Worm (Caenorhabditis elegans): ENCODE results near the gene ptr-24.
A peak's percentile ranks its signal among the peaks of the same experiment; 100 is the strongest.

Gene ptr-24

DNA sequence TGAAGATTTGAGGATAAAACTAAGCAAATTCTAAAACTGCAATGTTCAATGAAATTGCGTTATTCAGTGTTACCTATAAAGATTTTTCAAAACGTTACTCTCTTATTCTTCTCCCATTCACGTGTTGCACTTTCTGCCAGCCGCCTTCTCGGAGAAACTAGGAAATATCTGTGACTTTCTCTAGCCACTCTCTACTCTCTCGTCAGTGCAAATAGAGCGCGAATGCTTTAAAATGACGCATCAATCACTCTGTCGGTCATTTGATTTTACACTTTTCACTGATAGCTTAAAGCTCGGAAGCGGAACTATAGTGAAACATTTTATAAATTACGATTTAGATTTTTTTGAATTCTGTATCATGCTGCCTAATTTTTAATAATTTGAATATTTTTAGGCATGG lies 9.0 kb upstream of the ptr-24 start (continued):
- TF ChIP-seq hmg-1.1 (GFP tag; IDR thresholded peaks at IDR 0.05): peak; percentile 39; the same call in 1 of the 2 replicates
- no peak for TF ChIP-seq nhr-237 (tag; optimal IDR thresholded peaks at IDR 0.05)
- no peak for TF ChIP-seq ZK337.2 (GFP tag; IDR thresholded peaks at IDR 0.05)
- TF ChIP-seq duxl-1 (tag; optimal IDR thresholded peaks at IDR 0.05; ENCODE audit: poor library complexity): no peak
- no peak for TF ChIP-seq nhr-41 (GFP tag; IDR thresholded peaks at IDR 0.05)
- peak; percentile 34 for TF ChIP-seq ztf-7 (tag; optimal IDR thresholded peaks at IDR 0.05)
- no peak for TF ChIP-seq ceh-62 (tag; optimal IDR thresholded peaks at IDR 0.05)
- no peak for TF ChIP-seq daf-19 (GFP tag; conservative IDR thresholded peaks at IDR 0.05)
- no peak for TF ChIP-seq ztf-11 (tag; optimal IDR thresholded peaks at IDR 0.05)
- 0 out of 2 replicates have a peak, but pooled peaks have one; percentile 52 for TF ChIP-seq lin-1 (GFP tag; IDR thresholded peaks at IDR 0.05)
- TF ChIP-seq mxl-2 (GFP tag; conservative IDR thresholded peaks at IDR 0.05): peak; percentile 85
- TF ChIP-seq lsy-2 (tag; optimal IDR thresholded peaks at IDR 0.05): peak in 1 of 2 experiments; percentile 74
- peak; percentile 37 for TF ChIP-seq lin-39 (tag; optimal IDR thresholded peaks at IDR 0.05)
- no peak for TF ChIP-seq daf-16 (GFP tag; optimal IDR thresholded peaks at IDR 0.05)
- TF ChIP-seq daf-16 (tag; optimal IDR thresholded peaks at IDR 0.05): peak; percentile 30
- peak; percentile 88 for TF ChIP-seq mep-1 (tag; optimal IDR thresholded peaks at IDR 0.05)
- no peak for TF ChIP-seq F49E8.2 (tag; optimal IDR thresholded peaks at IDR 0.05; ENCODE audit: borderline replicate concordance)
- TF ChIP-seq dmd-9 (GFP tag; IDR thresholded peaks at IDR 0.05): no peak
- TF ChIP-seq unc-62 (GFP tag; optimal IDR thresholded peaks at IDR 0.05 in 1 of 2): peak in 1 of 2 experiments; percentile 99
- TF ChIP-seq unc-62 (tag; optimal IDR thresholded peaks at IDR 0.05): no peak
- no peak for TF ChIP-seq nhr-76 (tag; optimal IDR thresholded peaks at IDR 0.05)
- TF ChIP-seq F37D6.2 (tag; optimal IDR thresholded peaks at IDR 0.05): no peak
- peak; percentile 35 for TF ChIP-seq rbr-2 (tag; optimal IDR thresholded peaks at IDR 0.05)
- no peak for TF ChIP-seq zip-2 (tag; optimal IDR thresholded peaks at IDR 0.05)
- TF ChIP-seq pha-4 (GFP tag; IDR thresholded peaks at IDR 0.05): no peak
- no peak for TF ChIP-seq pha-4 (tag; optimal IDR thresholded peaks at IDR 0.05)
- no peak for TF ChIP-seq T20F7.1 (GFP tag; optimal IDR thresholded peaks at IDR 0.05)
- TF ChIP-seq sdz-12 (GFP tag; optimal IDR thresholded peaks at IDR 0.05): no peak
- no peak for TF ChIP-seq unc-39 (tag; optimal IDR thresholded peaks at IDR 0.05)
- TF ChIP-seq R02D3.7 (tag; optimal IDR thresholded peaks at IDR 0.05): no peak
- no peak for TF ChIP-seq aly-2 (tag; optimal IDR thresholded peaks at IDR 0.05)
- TF ChIP-seq lir-3 (tag; optimal IDR thresholded peaks at IDR 0.05): no peak
- no peak for TF ChIP-seq set-16 (GFP tag; IDR thresholded peaks at IDR 0.05)

ce11 chrX:13331386-13331785 lies 6.4 kb upstream of the ptr-24 start, which contains the start of gene sir-2.3:
Gene sir-2.3, plus strand, starts transcription at chrX:13331686.
- TF ChIP-seq aha-1 (tag) (peak; percentile 40), F37D6.2 (tag; optimal IDR thresholded peaks at IDR 0.05) (no peak), jun-1 (tag; optimal IDR thresholded peaks at IDR 0.05) (no peak), set-16 (GFP tag; IDR thresholded peaks at IDR 0.05) (no peak), nhr-25 (tag; optimal IDR thresholded peaks at IDR 0.05; ENCODE audit: borderline replicate concordance, insufficient read depth) (no peak), hmg-1.1 (GFP tag; IDR thresholded peaks at IDR 0.05) (no peak), snpc-4 (tag; optimal IDR thresholded peaks at IDR 0.05) (no peak), skn-1 (tag; optimal IDR thresholded peaks at IDR 0.05) (no peak)

- TF ChIP-seq daf-16 (GFP tag; optimal IDR thresholded peaks at IDR 0.05): no peak
- TF ChIP-seq daf-16 (tag; optimal IDR thresholded peaks at IDR 0.05): peak; percentile 81
- TF ChIP-seq dve-1 (tag; optimal IDR thresholded peaks at IDR 0.05; ENCODE audit: insufficient read depth): peak; percentile 50
- no peak for TF ChIP-seq lin-29 (GFP tag; IDR thresholded peaks at IDR 0.05)
- no peak for TF ChIP-seq nhr-42 (GFP tag; IDR thresholded peaks at IDR 0.05)
- TF ChIP-seq tra-1 (GFP tag; IDR thresholded peaks at IDR 0.05): 0 out of 2 replicates have a peak, but pooled peaks have one; percentile 29
- peak; percentile 55 for TF ChIP-seq nhr-28 (tag; optimal IDR thresholded peaks at IDR 0.05)
- 0 out of 2 replicates have a peak, but pooled peaks have one; percentile 23 for TF ChIP-seq php-3 (GFP tag; IDR thresholded peaks at IDR 0.05)
- TF ChIP-seq fos-1 (tag; optimal IDR thresholded peaks at IDR 0.05): no peak
- peak; percentile 3 for TF ChIP-seq hlh-30 (tag; optimal IDR thresholded peaks at IDR 0.05; ENCODE audit: insufficient read depth)
- no peak for TF ChIP-seq tag-97 (GFP tag; IDR thresholded peaks at IDR 0.05)
- TF ChIP-seq hlh-11 (tag; optimal IDR thresholded peaks at IDR 0.05): peak; percentile 79
- TF ChIP-seq dmd-6 (GFP tag; IDR thresholded peaks at IDR 0.05): peak; percentile 79
- peak; percentile 8 for TF ChIP-seq mxl-3 (GFP tag; optimal IDR thresholded peaks at IDR 0.05)
- peak in 1 of 2 experiments; percentile 41 for TF ChIP-seq mdl-1 (tag; optimal IDR thresholded peaks at IDR 0.05)
- TF ChIP-seq pqm-1 (tag; optimal IDR thresholded peaks at IDR 0.05): peak; percentile 90
Observed at ce11 chrX:13333835-13334234, 4.0 kb upstream of the ptr-24 start, which contains the start of gene F46G10.4. Gene F46G10.4, plus strand, starts transcription at chrX:13334046.
